Worm (Caenorhabditis elegans) whole organism, early embryonic: ENCODE measurements around the gene T25B9.3.

ENCODE experiments used
- B0310.2 ChIP-seq: sonication (generic microtip); optimal IDR thresholded peaks from 2 replicates; lab custom pipeline; 2016; ENCODE audit warnings: mild to moderate bottlenecking, missing genetic modification characterization, missing compliant biosample characterization
- F13C5.2 ChIP-seq: sonication (generic microtip); optimal IDR thresholded peaks from 2 replicates; lab custom pipeline; 2017; ENCODE audit warnings: mild to moderate bottlenecking, missing genetic modification characterization, inconsistent platforms, missing compliant biosample characterization
- aly-1 ChIP-seq: sonication (generic microtip); optimal IDR thresholded peaks from 2 replicates; lab custom pipeline; 2016; ENCODE audit warnings: missing genetic modification characterization, missing compliant biosample characterization
- ama-1 ChIP-seq: fragments of 150-350 bp; optimal IDR thresholded peaks from 2 replicates; lab custom pipeline; 2014
- ceh-13 ChIP-seq: fragments of 200-800 bp; sonication (Bioruptor generic); optimal IDR thresholded peaks from 2 replicates; lab custom pipeline; 2018; ENCODE audit warnings: mild to moderate bottlenecking, missing genetic modification characterization, missing compliant biosample characterization
- ceh-36 ChIP-seq: sonication (generic microtip); optimal IDR thresholded peaks from 2 replicates; lab custom pipeline; 2016; ENCODE audit warnings: missing genetic modification characterization, inconsistent platforms, missing compliant biosample characterization
- ets-7 ChIP-seq: sonication (generic microtip); optimal IDR thresholded peaks from 2 replicates; lab custom pipeline; 2016; ENCODE audit warnings: missing genotype, missing genetic modification characterization, missing compliant biosample characterization
- flt-1 ChIP-seq: fragments of 200-800 bp; sonication (Bioruptor generic); IDR thresholded peaks from 2 replicates; pipeline ENCODE4 v1.3.6; 2022; ENCODE audit warnings: missing genetic modification characterization, missing compliant biosample characterization
- hmbx-1 ChIP-seq: sonication (generic microtip); optimal IDR thresholded peaks from 2 replicates; lab custom pipeline; 2016; ENCODE audit warnings: mild to moderate bottlenecking, missing genetic modification characterization, missing compliant biosample characterization
- hmg-4 ChIP-seq: fragments of 200-800 bp; sonication (Bioruptor generic); optimal IDR thresholded peaks from 2 replicates; lab custom pipeline; 2018; ENCODE audit warnings: mild to moderate bottlenecking, missing genetic modification characterization, missing compliant biosample characterization
- hnd-1 ChIP-seq: sonication (generic microtip); optimal IDR thresholded peaks from 2 replicates; lab custom pipeline; 2016; ENCODE audit warnings: missing genetic modification characterization, missing compliant biosample characterization
- pes-1 ChIP-seq: fragments of 200-800 bp; sonication (Bioruptor generic); IDR thresholded peaks from 2 replicates; pipeline ENCODE4 v1.3.6; 2022; ENCODE audit warnings: missing genetic modification reagents, missing genetic modification characterization, missing compliant biosample characterization
- scrt-1 ChIP-seq: fragments of 200-800 bp; sonication (Bioruptor generic); IDR thresholded peaks from 2 replicates; pipeline ENCODE4 v1.3.6; 2022; ENCODE audit warnings: missing genetic modification characterization, missing compliant biosample characterization
- sea-1 ChIP-seq: fragments of 200-800 bp; sonication (Bioruptor generic); conservative IDR thresholded peaks from 2 replicates; pipeline ENCODE4 v1.3.6; 2022; ENCODE audit warnings: missing genetic modification characterization, missing compliant biosample characterization
- tbx-11 ChIP-seq: fragments of 200-800 bp; sonication (Bioruptor generic); IDR thresholded peaks from 2 replicates; pipeline ENCODE4 v1.3.6; 2022; ENCODE audit warnings: missing genetic modification characterization, missing compliant biosample characterization
- tbx-37 ChIP-seq: fragments of 200-800 bp; sonication (Bioruptor generic); conservative IDR thresholded peaks from 2 replicates; pipeline ENCODE4 v1.3.6; 2022; ENCODE audit warnings: missing genetic modification reagents, missing genetic modification characterization, missing compliant biosample characterization
- tra-4 ChIP-seq: sonication (generic microtip); optimal IDR thresholded peaks from 2 replicates; lab custom pipeline; 2017; ENCODE audit warnings: missing genetic modification characterization, missing compliant biosample characterization

Gene T25B9.3

DNA sequence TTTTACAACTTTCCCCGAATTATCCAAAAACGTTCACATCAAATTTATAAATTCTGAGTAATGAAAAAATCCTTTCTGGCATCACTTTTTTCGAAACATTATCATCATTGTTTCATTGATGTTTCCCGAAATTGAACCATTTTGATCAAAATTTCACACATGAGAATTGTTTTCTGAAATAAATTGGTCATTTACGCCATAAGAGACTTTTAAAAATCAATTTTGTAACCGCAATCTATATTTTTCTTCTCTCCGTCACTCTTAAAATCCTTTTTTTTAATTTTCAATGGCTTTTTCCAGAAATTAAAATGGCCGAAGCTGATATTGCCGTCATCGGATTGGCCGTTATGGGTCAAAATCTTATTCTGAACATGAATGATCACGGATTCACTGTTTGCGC lies 24.8 kb downstream of the T25B9.3 start, which contains the start of gene T25B9.9:
TSS of gene T25B9.9 (plus strand) at position 301 of the 400 bp plus-strand sequence.
- TF ChIP-seq flt-1 (no peak), sea-1 (GFP tag; lab: Robert Waterston, UW) (no peak), hmbx-1 (no peak)

DNA sequence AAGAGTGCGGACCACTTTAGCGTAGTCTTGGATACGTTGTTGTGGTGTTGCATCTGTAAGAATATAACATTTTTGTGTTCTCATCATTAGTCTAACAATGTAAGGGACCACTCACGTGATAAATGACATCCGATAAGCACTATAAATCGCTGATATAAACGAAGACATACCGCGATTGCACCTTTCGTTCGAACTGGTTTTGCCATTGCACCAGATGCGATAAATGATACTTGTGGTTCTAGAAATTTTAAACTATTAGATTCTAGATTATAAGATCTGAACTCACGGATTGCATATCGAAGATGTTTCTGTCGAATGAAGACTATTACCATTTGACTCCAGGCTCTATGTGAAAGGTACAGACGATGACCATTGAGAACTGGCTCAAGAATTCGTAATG lies 26.7 kb downstream of the T25B9.3 start:
- no peak for TF ChIP-seq hnd-1 (tag; lab: Kevin White, UChicago)
- no peak for TF ChIP-seq ets-7 (tag; lab: Kevin White, UChicago)
- no peak for TF ChIP-seq tbx-37
- TF ChIP-seq sea-1 (GFP tag; lab: Robert Waterston, UW), result no peak
- no peak for TF ChIP-seq hmbx-1
- TF ChIP-seq scrt-1 (GFP tag; lab: Robert Waterston, UW), result no peak
- TF ChIP-seq B0310.2 (tag; lab: Kevin White, UChicago), result no peak
- TF ChIP-seq ceh-36 (tag; lab: Kevin White, UChicago), result no peak

DNA sequence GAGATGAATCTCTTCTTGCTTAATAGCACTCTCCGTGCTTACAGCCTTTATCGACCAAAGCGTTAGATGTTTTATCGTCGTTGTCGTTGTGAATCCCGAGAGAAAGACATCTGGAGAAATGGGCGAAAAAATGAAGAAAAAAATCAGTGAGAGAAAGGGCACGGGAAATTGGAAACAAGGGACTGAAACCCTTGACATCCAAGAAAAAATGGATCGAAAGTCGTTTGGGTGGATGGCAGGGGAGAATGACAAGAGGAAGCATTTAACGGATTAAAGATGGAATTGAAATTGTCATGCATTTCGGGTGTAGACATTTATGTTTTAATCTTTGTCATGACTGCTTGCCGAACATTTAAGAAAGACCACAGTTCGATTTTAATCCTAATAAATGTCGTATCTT lies 29.2 kb downstream of the T25B9.3 start, which contains the start of gene inpp-1:
TSS of gene inpp-1 (minus strand) at position 101 of the 400 bp plus-strand sequence.
- TF ChIP-seq ceh-13 (GFP tag; lab: Kevin White, UChicago) (no peak), hmbx-1 (no peak), B0310.2 (tag; lab: Kevin White, UChicago) (no peak), F13C5.2 (no peak), tbx-11 (GFP tag; lab: Robert Waterston, UW) (no peak), sea-1 (GFP tag; lab: Robert Waterston, UW) (no peak), ets-7 (tag; lab: Kevin White, UChicago) (no peak), hmg-4 (GFP tag; lab: Kevin White, UChicago) (no peak), ceh-36 (tag; lab: Kevin White, UChicago) (no peak), scrt-1 (GFP tag; lab: Robert Waterston, UW) (no peak), flt-1 (no peak), tra-4 (no peak), tbx-37 (no peak), aly-1 (tag; lab: Kevin White, UChicago) (no peak), ama-1 (lab: Kevin White, UChicago) (no peak), pes-1 (GFP tag; lab: Robert Waterston, UW) (no peak), hnd-1 (tag; lab: Kevin White, UChicago) (no peak)

DNA sequence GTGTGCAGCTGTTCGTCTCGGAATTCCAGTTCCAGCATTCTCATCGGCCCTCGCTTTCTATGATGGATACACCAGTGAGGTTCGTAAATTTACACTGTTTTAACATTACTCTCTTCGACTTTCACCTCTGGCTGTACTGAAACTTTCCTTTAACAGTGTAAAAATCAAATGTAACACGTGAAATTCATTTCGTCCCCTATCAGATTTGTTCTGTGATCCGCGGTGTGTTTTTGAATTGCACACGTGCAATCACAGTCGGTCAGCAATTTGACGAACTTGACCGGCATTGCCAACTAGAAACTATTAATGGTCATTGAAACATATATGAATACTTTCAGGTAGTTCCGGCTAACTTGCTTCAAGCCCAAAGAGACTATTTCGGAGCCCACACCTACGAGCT lies 32.5 kb downstream of the T25B9.3 start:
- TF ChIP-seq B0310.2 (tag; lab: Kevin White, UChicago) (no peak), ceh-13 (GFP tag; lab: Kevin White, UChicago) (no peak), hmg-4 (GFP tag; lab: Kevin White, UChicago) (no peak), tbx-11 (GFP tag; lab: Robert Waterston, UW) (no peak), hmbx-1 (no peak), tra-4 (no peak), scrt-1 (GFP tag; lab: Robert Waterston, UW) (no peak), sea-1 (GFP tag; lab: Robert Waterston, UW) (no peak), aly-1 (tag; lab: Kevin White, UChicago) (no peak), tbx-37 (no peak), ama-1 (lab: Kevin White, UChicago) (no peak), pes-1 (GFP tag; lab: Robert Waterston, UW) (no peak), hnd-1 (tag; lab: Kevin White, UChicago) (no peak), ceh-36 (tag; lab: Kevin White, UChicago) (no peak), ets-7 (tag; lab: Kevin White, UChicago) (no peak), F13C5.2 (no peak), flt-1 (no peak)

DNA sequence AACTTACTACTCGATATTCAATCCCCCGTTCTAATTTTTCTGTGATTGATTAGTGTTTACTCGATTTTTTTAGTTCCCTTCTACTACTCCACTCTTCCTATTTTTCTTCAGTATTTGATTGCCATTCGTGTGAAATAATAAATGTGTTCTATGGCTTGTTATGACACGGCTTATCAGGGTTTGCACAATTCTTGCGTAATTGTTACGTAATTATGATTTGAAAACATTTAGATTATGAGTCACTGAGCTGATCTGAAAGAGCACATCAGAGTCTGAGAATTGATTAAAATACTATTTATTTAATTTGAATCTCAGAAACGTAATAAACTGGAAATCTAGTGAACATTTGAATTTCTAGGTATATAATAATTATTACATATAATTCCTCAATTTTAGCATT lies 33.0 kb downstream of the T25B9.3 start:
- TF ChIP-seq sea-1 (GFP tag; lab: Robert Waterston, UW) (no peak), hnd-1 (tag; lab: Kevin White, UChicago) (no peak), B0310.2 (tag; lab: Kevin White, UChicago) (no peak), tra-4 (no peak), ceh-13 (GFP tag; lab: Kevin White, UChicago) (no peak), scrt-1 (GFP tag; lab: Robert Waterston, UW) (no peak), ama-1 (lab: Kevin White, UChicago) (no peak), hmg-4 (GFP tag; lab: Kevin White, UChicago) (no peak), flt-1 (no peak)

DNA sequence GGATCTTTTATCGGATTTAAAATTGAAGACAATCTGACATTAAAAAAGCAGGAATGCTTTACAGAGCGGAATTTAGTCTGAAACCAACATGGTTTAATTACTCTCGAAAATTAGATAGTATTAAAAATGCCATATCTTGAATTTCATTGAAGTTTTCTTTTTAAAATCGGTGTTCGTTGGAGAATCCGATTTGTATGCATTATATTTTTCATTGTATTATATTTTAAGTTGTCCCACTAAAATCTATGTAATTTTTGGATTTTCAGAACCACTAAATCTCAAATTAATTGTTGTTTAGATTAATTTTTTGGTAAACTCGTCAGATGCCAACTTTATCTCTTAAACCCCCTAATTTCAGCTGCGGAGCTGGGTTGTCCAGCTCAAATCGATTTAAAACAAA lies 34.0 kb downstream of the T25B9.3 start:
- TF ChIP-seq ama-1 (lab: Kevin White, UChicago) (no peak), ceh-13 (GFP tag; lab: Kevin White, UChicago) (no peak), sea-1 (GFP tag; lab: Robert Waterston, UW) (no peak), tra-4 (no peak), hmbx-1 (no peak)

DNA sequence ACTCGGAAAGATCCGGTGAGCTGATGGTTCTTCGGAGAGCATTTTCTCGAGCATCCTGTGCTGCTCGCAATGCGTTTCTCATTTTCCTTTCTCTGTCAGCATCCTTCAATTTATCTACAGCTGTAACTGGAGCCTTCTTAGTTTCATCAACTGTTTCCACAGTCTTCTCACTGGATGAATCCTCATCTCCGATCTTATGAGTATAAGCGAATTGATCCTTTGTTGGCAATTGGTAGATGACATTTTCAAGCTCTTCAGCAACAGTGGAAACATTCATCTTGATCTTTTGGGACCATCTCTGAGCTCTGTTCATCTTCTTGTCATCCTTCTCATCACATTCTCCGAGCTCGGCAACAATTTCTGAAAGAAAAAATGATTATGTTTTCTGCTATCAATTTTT lies 34.8 kb downstream of the T25B9.3 start:
- TF ChIP-seq sea-1 (GFP tag; lab: Robert Waterston, UW) (no peak), aly-1 (tag; lab: Kevin White, UChicago) (no peak), ceh-13 (GFP tag; lab: Kevin White, UChicago) (no peak), tbx-11 (GFP tag; lab: Robert Waterston, UW) (no peak), scrt-1 (GFP tag; lab: Robert Waterston, UW) (no peak), tra-4 (no peak), pes-1 (GFP tag; lab: Robert Waterston, UW) (no peak), ets-7 (tag; lab: Kevin White, UChicago) (no peak), F13C5.2 (no peak), hmg-4 (GFP tag; lab: Kevin White, UChicago) (no peak), B0310.2 (tag; lab: Kevin White, UChicago) (no peak), tbx-37 (no peak), flt-1 (no peak), ceh-36 (tag; lab: Kevin White, UChicago) (no peak), hnd-1 (tag; lab: Kevin White, UChicago) (no peak), hmbx-1 (no peak)

DNA sequence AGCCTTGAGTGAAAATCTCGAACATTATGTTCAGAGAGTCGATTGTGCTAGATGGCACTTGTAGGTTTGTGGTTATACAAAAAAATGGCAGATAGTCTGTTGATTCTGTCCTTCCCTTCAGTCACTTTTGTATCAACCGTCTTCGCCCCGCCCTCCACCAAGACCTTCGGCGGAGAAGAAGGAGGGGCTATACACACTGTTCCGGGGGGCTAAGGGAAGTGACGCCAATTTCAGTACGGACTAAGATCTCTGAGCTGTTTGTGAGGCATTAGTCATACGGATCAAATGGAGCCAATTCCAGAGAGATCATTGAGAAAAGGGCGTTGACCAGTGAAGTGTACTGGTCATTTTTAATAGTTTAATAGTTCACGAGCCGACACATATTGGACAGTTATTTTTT lies 36.0 kb downstream of the T25B9.3 start, which contains the start of gene swt-3:
TSS of gene swt-3 (minus strand) at position 101 of the 400 bp plus-strand sequence.
- TF ChIP-seq hmbx-1 (no peak), B0310.2 (tag; lab: Kevin White, UChicago) (no peak), flt-1 (no peak), ceh-13 (GFP tag; lab: Kevin White, UChicago) (no peak), scrt-1 (GFP tag; lab: Robert Waterston, UW) (no peak), hnd-1 (tag; lab: Kevin White, UChicago) (no peak), hmg-4 (GFP tag; lab: Kevin White, UChicago) (no peak), aly-1 (tag; lab: Kevin White, UChicago) (no peak), tra-4 (no peak), ceh-36 (tag; lab: Kevin White, UChicago) (no peak), F13C5.2 (no peak), ets-7 (tag; lab: Kevin White, UChicago) (no peak), tbx-11 (GFP tag; lab: Robert Waterston, UW) (no peak), ama-1 (lab: Kevin White, UChicago) (no peak), tbx-37 (no peak), pes-1 (GFP tag; lab: Robert Waterston, UW) (no peak), sea-1 (GFP tag; lab: Robert Waterston, UW) (no peak)
